Worm (Caenorhabditis elegans): ENCODE results near the gene str-263.

Gene str-263

ce11 chrV:15612886-15613285 is at the start of gene str-263:
str-263 (plus strand) TSS chrV:15613186.
- TF ChIP-seq hpl-2 (GFP tag; optimal IDR thresholded peaks at IDR 0.05) = no peak
- TF ChIP-seq hlh-17 (GFP tag; optimal IDR thresholded peaks at IDR 0.05; ENCODE audit: borderline replicate concordance) = no peak
- TF ChIP-seq unc-130 (tag; optimal IDR thresholded peaks at IDR 0.05) = no peak
- no peak for TF ChIP-seq nhr-84 (tag; optimal IDR thresholded peaks at IDR 0.05)
- no peak for TF ChIP-seq snu-23 (GFP tag; optimal IDR thresholded peaks at IDR 0.05)
- no peak for TF ChIP-seq grh-1 (GFP tag; IDR thresholded peaks at IDR 0.05)
- no peak for TF ChIP-seq fos-1 (tag; optimal IDR thresholded peaks at IDR 0.05)
- TF ChIP-seq snpc-4 (tag; optimal IDR thresholded peaks at IDR 0.05) = no peak
- TF ChIP-seq ceh-8 (GFP tag; optimal IDR thresholded peaks at IDR 0.05) = no peak

ce11 chrV:15563477-15563876 is 49.5 kb upstream of the str-263 start:
- TF ChIP-seq vab-15 (tag; optimal IDR thresholded peaks at IDR 0.05) (no peak), fos-1 (tag; optimal IDR thresholded peaks at IDR 0.05) (no peak), fkh-10 (GFP tag; optimal IDR thresholded peaks at IDR 0.05) (peak; percentile 81)

- TF ChIP-seq ztf-4 (tag; optimal IDR thresholded peaks at IDR 0.05) = peak; percentile 59
- no peak for TF ChIP-seq hpl-2 (GFP tag; optimal IDR thresholded peaks at IDR 0.05)
- no peak for TF ChIP-seq fos-1 (tag; optimal IDR thresholded peaks at IDR 0.05)
- peak; percentile 54 for TF ChIP-seq snu-23 (GFP tag; optimal IDR thresholded peaks at IDR 0.05)
- no peak for TF ChIP-seq grh-1 (GFP tag; IDR thresholded peaks at IDR 0.05)
- TF ChIP-seq nhr-19 (GFP tag; conservative IDR thresholded peaks at IDR 0.05) = peak; percentile 98
- no peak for TF ChIP-seq C04F5.9 (tag; optimal IDR thresholded peaks at IDR 0.05)
- no peak for TF ChIP-seq nhr-28 (tag; optimal IDR thresholded peaks at IDR 0.05)
- TF ChIP-seq C16A3.4 (tag; optimal IDR thresholded peaks at IDR 0.05) = peak; percentile 18
- TF ChIP-seq lin-14 (GFP tag; optimal IDR thresholded peaks at IDR 0.05) = peak; percentile 72
- TF ChIP-seq mef-2 (tag; optimal IDR thresholded peaks at IDR 0.05) = no peak
- peak in 1 of 2 experiments; percentile 70 for TF ChIP-seq mdl-1 (tag; optimal IDR thresholded peaks at IDR 0.05)
- TF ChIP-seq elt-2 (tag; optimal IDR thresholded peaks at IDR 0.05) = peak; percentile 64
- no peak for TF ChIP-seq jun-1 (tag; optimal IDR thresholded peaks at IDR 0.05)
- no peak for TF ChIP-seq ceh-82 (tag; optimal IDR thresholded peaks at IDR 0.05)
- peak; percentile 52 for TF ChIP-seq unc-130 (tag; optimal IDR thresholded peaks at IDR 0.05)
- peak; percentile 47 for TF ChIP-seq lin-39 (tag; optimal IDR thresholded peaks at IDR 0.05)
- TF ChIP-seq dpl-1 (GFP tag; optimal IDR thresholded peaks at IDR 0.05) = peak in 1 of 3 experiments; percentile 13
- TF ChIP-seq ceh-90 (tag; optimal IDR thresholded peaks at IDR 0.05) = no peak
- TF ChIP-seq nhr-47 (tag; optimal IDR thresholded peaks at IDR 0.05) = peak; percentile 40
- no peak for TF ChIP-seq unc-98 (GFP tag; IDR thresholded peaks at IDR 0.05)
- no peak for TF ChIP-seq ceh-8 (GFP tag; optimal IDR thresholded peaks at IDR 0.05)
- TF ChIP-seq dsc-1 (tag; optimal IDR thresholded peaks at IDR 0.05) = no peak
- peak in 4 of 6 experiments; percentile 48 to 90 (median 60) for TF ChIP-seq elt-3 (tag; optimal IDR thresholded peaks at IDR 0.05)
- peak; percentile 45 for TF ChIP-seq nhr-85 (tag)
- TF ChIP-seq nhr-237 (tag; optimal IDR thresholded peaks at IDR 0.05) = no peak
- peak; percentile 36 to 48 for TF ChIP-seq lsy-2 (tag; optimal IDR thresholded peaks at IDR 0.05)
- no peak for TF ChIP-seq ceh-63 (GFP tag; optimal IDR thresholded peaks at IDR 0.05)
- TF ChIP-seq Y116A8C.19 (tag; optimal IDR thresholded peaks at IDR 0.05; ENCODE audit: borderline replicate concordance) = no peak
- no peak for TF ChIP-seq pag-3 (tag; optimal IDR thresholded peaks at IDR 0.05; ENCODE audit: borderline replicate concordance, insufficient read depth)
- no peak for TF ChIP-seq fkh-4 (tag; optimal IDR thresholded peaks at IDR 0.05; ENCODE audit: borderline replicate concordance)
- no peak for TF ChIP-seq mab-9 (GFP tag; IDR thresholded peaks at IDR 0.05)
- no peak for TF ChIP-seq egl-13 (tag; optimal IDR thresholded peaks at IDR 0.05)
- TF ChIP-seq sptf-1 (tag; optimal IDR thresholded peaks at IDR 0.05) = no peak
- TF ChIP-seq unc-62 (GFP tag; optimal IDR thresholded peaks at IDR 0.05) = no peak
- no peak for TF ChIP-seq unc-86 (tag; optimal IDR thresholded peaks at IDR 0.05)
- TF ChIP-seq pax-3 (tag; optimal IDR thresholded peaks at IDR 0.05) = no peak
- no peak for TF ChIP-seq alr-1 (tag; optimal IDR thresholded peaks at IDR 0.05; ENCODE audit: borderline replicate concordance)
- TF ChIP-seq efl-1 (optimal IDR thresholded peaks at IDR 0.05) = peak in 1 of 2 experiments; percentile 35
- TF ChIP-seq efl-1 (GFP tag; optimal IDR thresholded peaks at IDR 0.05 in 1 of 2) = peak; percentile 23 to 82
- TF ChIP-seq isw-1 (GFP tag; IDR thresholded peaks at IDR 0.05) = no peak
- peak in 1 of 2 experiments; percentile 78 for TF ChIP-seq lin-35 (GFP tag; optimal IDR thresholded peaks at IDR 0.05)
- TF ChIP-seq nhr-20 (tag; optimal IDR thresholded peaks at IDR 0.05) = peak; percentile 93
Measured at ce11 chrV:15563985-15564384, 49.0 kb upstream of the str-263 start.
